Fruit fly (Drosophila melanogaster): Measurements from ENCODE around the gene CG3526.

Gene CG3526

dm6 chrX:2860955-2861354 lies 29.6 kb upstream of the CG3526 start (continued):
- no peak for TF ChIP-seq pnt (GFP tag; optimal IDR thresholded peaks at IDR 0.05)
- TF ChIP-seq Hr39 (optimal IDR thresholded peaks at IDR 0.05), result no peak
- TF ChIP-seq Sox102F (GFP tag; optimal IDR thresholded peaks at IDR 0.05), result peak; percentile 55
- TF ChIP-seq Ets97D (GFP tag; optimal IDR thresholded peaks at IDR 0.05), result no peak
- TF ChIP-seq Poxn (GFP tag; IDR thresholded peaks at IDR 0.05), result no peak
- TF ChIP-seq sqz (GFP tag; optimal IDR thresholded peaks at IDR 0.05), result no peak
- no peak for TF ChIP-seq CkIIα-i1 (GFP tag; IDR thresholded peaks at IDR 0.05)
- TF ChIP-seq Med (GFP tag), result peak; percentile 87
- no peak for TF ChIP-seq Fer2 (tag; optimal IDR thresholded peaks at IDR 0.05)
- peak; percentile 48 for TF ChIP-seq Drgx (GFP tag; IDR thresholded peaks at IDR 0.05)
- no peak for TF ChIP-seq ems (GFP tag; optimal IDR thresholded peaks at IDR 0.05)
- no peak for TF ChIP-seq CG10147 (GFP tag; optimal IDR thresholded peaks at IDR 0.05)
- TF ChIP-seq dpn (GFP tag; optimal IDR thresholded peaks at IDR 0.05), result peak in 1 of 2 experiments; percentile 13
- TF ChIP-seq PHDP (tag; optimal IDR thresholded peaks at IDR 0.05), result peak; percentile 40
- TF ChIP-seq Awh (GFP tag; IDR thresholded peaks at IDR 0.05), result no peak
- no peak for TF ChIP-seq CG2199 (GFP tag; IDR thresholded peaks at IDR 0.05)
- no peak for TF ChIP-seq NC2β (GFP tag; optimal IDR thresholded peaks at IDR 0.05)
- TF ChIP-seq Dfd (GFP tag; optimal IDR thresholded peaks at IDR 0.05), result no peak
- TF ChIP-seq pho (GFP tag; optimal IDR thresholded peaks at IDR 0.05), result no peak
- TF ChIP-seq ato (GFP tag; IDR thresholded peaks at IDR 0.05; ENCODE audit: partially characterized antibody), result no peak
- TF ChIP-seq yki (optimal IDR thresholded peaks at IDR 0.05), result no peak
- TF ChIP-seq stc (GFP tag; IDR thresholded peaks at IDR 0.05), result 0 out of 2 replicates have a peak, but pooled peaks have one; percentile 27
- peak; percentile 47; the same call in 1 of the 3 replicates for TF ChIP-seq Dbx (GFP tag; IDR thresholded peaks at IDR 0.05)
- TF ChIP-seq Bteb2 (GFP tag; optimal IDR thresholded peaks at IDR 0.05), result no peak
- TF ChIP-seq CG10979 (tag; optimal IDR thresholded peaks at IDR 0.05), result peak; percentile 19
- no peak for TF ChIP-seq Chrac-16 (GFP tag; optimal IDR thresholded peaks at IDR 0.05)
- TF ChIP-seq Mrtf (GFP tag; IDR thresholded peaks at IDR 0.05), result 0 out of 3 replicates have a peak, but pooled peaks have one; percentile 36
- peak; percentile 16; the same call in 1 of the 2 replicates for TF ChIP-seq CG6689 (GFP tag; IDR thresholded peaks at IDR 0.05)
- TF ChIP-seq lmd (GFP tag; IDR thresholded peaks at IDR 0.05), result peak; percentile 58
- no peak; the same call in 2 of the 3 replicates for TF ChIP-seq B-H1 (GFP tag; IDR thresholded peaks at IDR 0.05)
- peak; percentile 7 for TF ChIP-seq HLH54F (GFP tag; optimal IDR thresholded peaks at IDR 0.05)
- no peak for TF ChIP-seq nerfin-1 (tag; optimal IDR thresholded peaks at IDR 0.05)
- TF ChIP-seq vfl (GFP tag; optimal IDR thresholded peaks at IDR 0.05), result no peak
- no peak for TF ChIP-seq Six4 (GFP tag; optimal IDR thresholded peaks at IDR 0.05)
- no peak for TF ChIP-seq corto (GFP tag; optimal IDR thresholded peaks at IDR 0.05)
- peak; percentile 46 for TF ChIP-seq slbo (GFP tag; IDR thresholded peaks at IDR 0.05)
- no peak for TF ChIP-seq dm (GFP tag; optimal IDR thresholded peaks at IDR 0.05)
- TF ChIP-seq grn (GFP tag; optimal IDR thresholded peaks at IDR 0.05), result no peak
- TF ChIP-seq CG12659 (GFP tag; optimal IDR thresholded peaks at IDR 0.05), result peak; percentile 11
- TF ChIP-seq Scr (GFP tag; IDR thresholded peaks at IDR 0.05; ENCODE audit: partially characterized antibody), result no peak
- no peak for TF ChIP-seq Dek (tag; optimal IDR thresholded peaks at IDR 0.05)
- TF ChIP-seq ham (GFP tag; IDR thresholded peaks at IDR 0.05), result no peak
- peak; percentile 28 for TF ChIP-seq CG18619 (GFP tag; optimal IDR thresholded peaks at IDR 0.05)
- no peak for TF ChIP-seq Fer1 (GFP tag; optimal IDR thresholded peaks at IDR 0.05)
- TF ChIP-seq CG14050 (GFP tag; IDR thresholded peaks at IDR 0.05), result no peak
- TF ChIP-seq Sin3A (optimal IDR thresholded peaks at IDR 0.05), result no peak
- no peak for TF ChIP-seq CG5953 (GFP tag; IDR thresholded peaks at IDR 0.05)
- TF ChIP-seq CG10565 (GFP tag; optimal IDR thresholded peaks at IDR 0.05), result no peak
- TF ChIP-seq en (GFP tag; optimal IDR thresholded peaks at IDR 0.05), result no peak
- no peak for TF ChIP-seq cas (GFP tag; IDR thresholded peaks at IDR 0.05)
- peak; percentile 2 for TF ChIP-seq CG4820 (GFP tag; optimal IDR thresholded peaks at IDR 0.05)
- TF ChIP-seq CG12219 (GFP tag; optimal IDR thresholded peaks at IDR 0.05), result no peak
- TF ChIP-seq sc (optimal IDR thresholded peaks at IDR 0.05), result no peak
- TF ChIP-seq sc (GFP tag; optimal IDR thresholded peaks at IDR 0.05), result no peak
